Worm (Caenorhabditis elegans): ENCODE results near the gene srz-83.

DNA sequence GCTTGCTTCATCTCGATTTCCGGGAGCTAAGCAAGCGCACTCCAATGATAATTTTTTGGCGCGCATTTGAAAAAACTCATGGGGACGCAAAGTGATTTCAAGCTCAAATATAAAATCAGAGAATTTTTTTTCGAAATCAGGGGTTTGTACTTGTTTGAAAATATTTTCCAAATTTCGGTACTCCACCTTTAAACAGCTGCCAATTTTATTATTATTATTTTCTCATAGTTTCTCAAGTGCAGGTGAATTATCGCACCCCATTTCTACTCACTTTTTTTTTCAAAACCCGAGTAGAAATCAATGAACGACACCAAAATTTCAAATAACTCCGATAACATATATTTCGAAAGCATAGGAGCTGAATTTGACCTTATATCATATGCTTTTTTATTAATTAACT lies at the start of gene srz-83:
- TF ChIP-seq lsy-2 (tag; optimal IDR thresholded peaks at IDR 0.05) (no peak), sptf-1 (tag; optimal IDR thresholded peaks at IDR 0.05) (no peak), zip-8 (tag; optimal IDR thresholded peaks at IDR 0.05) (no peak), drap-1 (GFP tag; optimal IDR thresholded peaks at IDR 0.05) (no peak), pha-4 (tag; optimal IDR thresholded peaks at IDR 0.05) (no peak), nhr-28 (tag; optimal IDR thresholded peaks at IDR 0.05) (no peak), unc-62 (GFP tag; optimal IDR thresholded peaks at IDR 0.05) (no peak), nhr-12 (tag; optimal IDR thresholded peaks at IDR 0.05) (no peak), elt-3 (tag; optimal IDR thresholded peaks at IDR 0.05) (no peak)

Measured in whole organism, mixed stage, embryonic.